Fruit fly (Drosophila melanogaster): ENCODE measurements around the gene RPA2.

dm6 chr2L:20934678-20935077 is 8.7 kb upstream of the RPA2 start:
- TF ChIP-seq Crg-1 (GFP tag; optimal IDR thresholded peaks at IDR 0.05) = no peak
- no peak for TF ChIP-seq CG33017 (tag; optimal IDR thresholded peaks at IDR 0.05)
- TF ChIP-seq CG11617 (GFP tag; optimal IDR thresholded peaks at IDR 0.05) = no peak
- TF ChIP-seq cic (GFP tag; optimal IDR thresholded peaks at IDR 0.05) = no peak
- no peak for TF ChIP-seq kay (GFP tag; ENCODE audit: borderline replicate concordance)
- no peak for TF ChIP-seq cnc (optimal IDR thresholded peaks at IDR 0.05)
- no peak for TF ChIP-seq pad (GFP tag; optimal IDR thresholded peaks at IDR 0.05)
- TF ChIP-seq ovo (GFP tag; optimal IDR thresholded peaks at IDR 0.05) = no peak
- no peak for TF ChIP-seq CG5204 (GFP tag; optimal IDR thresholded peaks at IDR 0.05)
- TF ChIP-seq tj (GFP tag; optimal IDR thresholded peaks at IDR 0.05) = no peak
- TF ChIP-seq CG7045 (GFP tag; optimal IDR thresholded peaks at IDR 0.05) = no peak
- TF ChIP-seq CG14711 (tag; optimal IDR thresholded peaks at IDR 0.05) = no peak
